Worm (Caenorhabditis elegans) whole organism, L1 larva: ENCODE data around the gene reps-1.
A peak's percentile ranks its signal among the peaks of the same experiment; 100 is the strongest.

Experiments used
- egl-27 ChIP-seq, 2 experiments: fragments of 150-350 bp in 1 of 2; sonication (generic microtip); optimal IDR thresholded peaks; 3 replicates each; lab custom pipeline; 2017 to 2018; ENCODE audit warnings: missing biosample characterization in 2 of 2, missing genetic modification characterization in 2 of 2, missing genetic modification reagents in 2 of 2
- elt-3 ChIP-seq, 6 experiments: fragments of 150-350 bp in 1 of 6; sonication (generic microtip); optimal IDR thresholded peaks; 2 replicates each; lab custom pipeline; 2017 to 2018; ENCODE audit warnings: missing biosample characterization in 6 of 6, missing genetic modification characterization in 6 of 6, inconsistent platforms in 1 of 6
- nhr-11 ChIP-seq: fragments of 150-350 bp; optimal IDR thresholded peaks from 2 replicates; lab custom pipeline; 2014; ENCODE audit warnings: missing biosample characterization, missing genetic modification characterization
- nhr-85 ChIP-seq: sonication (generic microtip); peaks from one replicate; lab custom pipeline; 2016; ENCODE audit warnings: missing genetic modification characterization, inconsistent platforms, missing compliant biosample characterization
- nhr-90 ChIP-seq: sonication (generic microtip); optimal IDR thresholded peaks from 2 replicates; lab custom pipeline; 2016; ENCODE audit warnings: mild to moderate bottlenecking, missing genetic modification characterization, missing compliant biosample characterization; ENCODE audit not compliant: poor library complexity
- ztf-11 ChIP-seq, 2 experiments: sonication (generic microtip); optimal IDR thresholded peaks; 2 replicates each; lab custom pipeline; 2016 to 2017; ENCODE audit warnings: missing genetic modification characterization in 2 of 2, missing biosample characterization in 1 of 2, missing compliant biosample characterization in 1 of 2

Gene reps-1

DNA sequence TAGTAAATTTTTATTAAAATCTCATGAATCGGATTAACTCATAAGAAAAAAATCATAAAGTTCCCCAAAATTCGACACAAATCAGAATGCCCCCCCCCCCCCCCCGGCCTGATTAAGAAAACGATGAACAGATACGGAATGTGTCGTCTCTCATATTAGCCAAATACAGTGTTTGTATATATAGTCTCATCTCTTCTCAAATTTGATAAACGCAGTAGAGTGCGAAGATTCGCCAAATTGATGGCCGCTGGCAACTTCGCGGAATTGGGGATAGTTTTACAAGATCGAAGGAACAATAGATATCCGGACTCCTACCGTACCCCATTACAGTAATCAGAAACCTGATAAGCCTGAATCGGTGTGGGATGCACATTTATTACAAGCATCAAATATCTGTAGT lies 52.7 kb downstream of the reps-1 start:
- no peak for TF ChIP-seq egl-27 (tag; optimal IDR thresholded peaks at IDR 0.05; lab: Kevin White, UChicago)
- TF ChIP-seq ztf-11 (tag; optimal IDR thresholded peaks at IDR 0.05; lab: Kevin White, UChicago) = no peak
- TF ChIP-seq nhr-85 (tag; lab: Kevin White, UChicago) = peak; percentile 71
- no peak for TF ChIP-seq nhr-11 (tag; lab: Kevin White, UChicago)
- TF ChIP-seq nhr-90 (tag; lab: Kevin White, UChicago) = no peak
- TF ChIP-seq elt-3 (tag; optimal IDR thresholded peaks at IDR 0.05; lab: Kevin White, UChicago) = no peak
